Fruit fly (Drosophila melanogaster): ENCODE data around the gene mib2.

mib2 gene

DNA sequence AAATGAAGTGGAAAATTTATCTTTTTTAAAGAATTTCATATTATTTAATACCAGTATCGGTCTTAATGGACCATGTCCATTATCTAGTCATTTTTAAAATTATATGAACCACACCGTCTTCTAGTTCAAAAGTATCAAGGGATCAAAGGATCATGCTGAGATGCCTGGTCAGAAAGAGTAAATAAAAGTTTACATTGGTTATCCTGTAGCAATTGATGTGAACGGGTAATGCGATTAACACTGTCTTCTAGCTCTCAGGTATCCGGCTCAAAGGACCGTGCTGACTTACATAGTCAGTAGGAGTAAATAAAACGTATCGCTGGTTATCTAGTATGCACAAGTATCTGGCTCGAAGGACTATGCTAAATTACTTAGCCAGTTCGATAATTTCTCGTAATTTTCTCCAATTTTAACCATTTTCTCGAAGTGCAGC is 15.1 kb upstream of the mib2 start (continued):
- no peak for TF ChIP-seq Eip75B (GFP tag; optimal IDR thresholded peaks at IDR 0.05)
- no peak for TF ChIP-seq CG16779 (tag; optimal IDR thresholded peaks at IDR 0.05)
- no peak for TF ChIP-seq vri (GFP tag; optimal IDR thresholded peaks at IDR 0.05)
- TF ChIP-seq Blimp-1 (GFP tag; optimal IDR thresholded peaks at IDR 0.05), result no peak
- TF ChIP-seq CG3032 (tag; optimal IDR thresholded peaks at IDR 0.05), result peak; percentile 5
- no peak for TF ChIP-seq CG6163 (GFP tag; IDR thresholded peaks at IDR 0.05)
- no peak for TF ChIP-seq CG3919 (GFP tag; optimal IDR thresholded peaks at IDR 0.05)
- TF ChIP-seq esn (GFP tag; optimal IDR thresholded peaks at IDR 0.05), result peak; percentile 21
- no peak for TF ChIP-seq CG6854 (GFP tag; optimal IDR thresholded peaks at IDR 0.05)
- TF ChIP-seq CG4318 (GFP tag; optimal IDR thresholded peaks at IDR 0.05), result no peak
- no peak for TF ChIP-seq Sox15 (GFP tag; optimal IDR thresholded peaks at IDR 0.05)
- no peak for TF ChIP-seq spab (GFP tag; optimal IDR thresholded peaks at IDR 0.05)
- TF ChIP-seq CG34406 (GFP tag; optimal IDR thresholded peaks at IDR 0.05), result no peak
- peak; percentile 30 for TF ChIP-seq CG10631 (GFP tag; optimal IDR thresholded peaks at IDR 0.05)
- TF ChIP-seq fkh (GFP tag; optimal IDR thresholded peaks at IDR 0.05), result no peak
- no peak for TF ChIP-seq Lpt (GFP tag; optimal IDR thresholded peaks at IDR 0.05)
- TF ChIP-seq CG15336 (GFP tag; IDR thresholded peaks at IDR 0.05), result no peak
- TF ChIP-seq Hr38 (GFP tag; optimal IDR thresholded peaks at IDR 0.05), result no peak
- TF ChIP-seq CG8319 (GFP tag; optimal IDR thresholded peaks at IDR 0.05), result no peak
- no peak for TF ChIP-seq ss (GFP tag; optimal IDR thresholded peaks at IDR 0.05)
- peak; percentile 62 for TF ChIP-seq svp (GFP tag)
- no peak for TF ChIP-seq Ets96B (tag; optimal IDR thresholded peaks at IDR 0.05)
- no peak for TF ChIP-seq CG1621 (tag; optimal IDR thresholded peaks at IDR 0.05)
- TF ChIP-seq fd59A (GFP tag; optimal IDR thresholded peaks at IDR 0.05), result no peak
- TF ChIP-seq salr (GFP tag; optimal IDR thresholded peaks at IDR 0.05), result peak in 1 of 2 experiments; percentile 1
- TF ChIP-seq pdm3 (GFP tag; optimal IDR thresholded peaks at IDR 0.05), result no peak
- TF ChIP-seq CG32006 (GFP tag; optimal IDR thresholded peaks at IDR 0.05), result peak; percentile 45
- TF ChIP-seq Sox14 (GFP tag; optimal IDR thresholded peaks at IDR 0.05), result no peak
- no peak for TF ChIP-seq CG7368 (GFP tag; optimal IDR thresholded peaks at IDR 0.05)
- TF ChIP-seq fd85E (GFP tag; optimal IDR thresholded peaks at IDR 0.05), result no peak
- TF ChIP-seq CG9139 (GFP tag; optimal IDR thresholded peaks at IDR 0.05), result no peak
- TF ChIP-seq achi (GFP tag; optimal IDR thresholded peaks at IDR 0.05), result no peak
- TF ChIP-seq eg (GFP tag; IDR thresholded peaks at IDR 0.05), result no peak

DNA sequence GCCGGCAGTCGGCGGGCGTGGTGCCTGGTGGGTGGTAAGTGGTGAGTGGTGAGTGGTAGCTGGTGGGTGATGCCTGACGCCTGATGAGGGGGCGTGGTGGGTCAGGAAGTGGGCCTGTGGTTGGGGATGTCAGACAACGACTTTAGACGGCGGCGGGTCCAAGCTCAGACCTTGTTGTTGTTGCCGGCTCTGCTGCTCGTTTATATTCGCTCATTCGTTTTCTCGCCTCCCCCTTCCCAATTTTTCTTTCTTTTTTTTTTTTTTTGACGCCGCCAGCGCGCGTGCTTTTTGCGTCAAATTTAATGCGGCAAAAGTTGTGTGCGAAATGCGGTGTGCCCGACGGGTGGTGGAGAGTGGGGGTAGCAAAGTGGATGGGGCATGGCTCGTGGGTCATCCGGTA is 14.6 kb upstream of the mib2 start:
- no peak for TF ChIP-seq vri (GFP tag; optimal IDR thresholded peaks at IDR 0.05)
- TF ChIP-seq Sox102F (GFP tag; optimal IDR thresholded peaks at IDR 0.05), result no peak
- TF ChIP-seq Hr4 (GFP tag; optimal IDR thresholded peaks at IDR 0.05), result no peak
- TF ChIP-seq fkh (GFP tag; optimal IDR thresholded peaks at IDR 0.05), result no peak
- no peak for TF ChIP-seq spab (GFP tag; optimal IDR thresholded peaks at IDR 0.05)
- TF ChIP-seq CG11762 (GFP tag; optimal IDR thresholded peaks at IDR 0.05; ENCODE audit: insufficient read depth), result no peak
- TF ChIP-seq dac (GFP tag; optimal IDR thresholded peaks at IDR 0.05), result no peak
- no peak for TF ChIP-seq CG6854 (GFP tag; optimal IDR thresholded peaks at IDR 0.05)
- TF ChIP-seq CG6163 (GFP tag; IDR thresholded peaks at IDR 0.05), result no peak
- TF ChIP-seq CG32006 (GFP tag; optimal IDR thresholded peaks at IDR 0.05), result no peak

DNA sequence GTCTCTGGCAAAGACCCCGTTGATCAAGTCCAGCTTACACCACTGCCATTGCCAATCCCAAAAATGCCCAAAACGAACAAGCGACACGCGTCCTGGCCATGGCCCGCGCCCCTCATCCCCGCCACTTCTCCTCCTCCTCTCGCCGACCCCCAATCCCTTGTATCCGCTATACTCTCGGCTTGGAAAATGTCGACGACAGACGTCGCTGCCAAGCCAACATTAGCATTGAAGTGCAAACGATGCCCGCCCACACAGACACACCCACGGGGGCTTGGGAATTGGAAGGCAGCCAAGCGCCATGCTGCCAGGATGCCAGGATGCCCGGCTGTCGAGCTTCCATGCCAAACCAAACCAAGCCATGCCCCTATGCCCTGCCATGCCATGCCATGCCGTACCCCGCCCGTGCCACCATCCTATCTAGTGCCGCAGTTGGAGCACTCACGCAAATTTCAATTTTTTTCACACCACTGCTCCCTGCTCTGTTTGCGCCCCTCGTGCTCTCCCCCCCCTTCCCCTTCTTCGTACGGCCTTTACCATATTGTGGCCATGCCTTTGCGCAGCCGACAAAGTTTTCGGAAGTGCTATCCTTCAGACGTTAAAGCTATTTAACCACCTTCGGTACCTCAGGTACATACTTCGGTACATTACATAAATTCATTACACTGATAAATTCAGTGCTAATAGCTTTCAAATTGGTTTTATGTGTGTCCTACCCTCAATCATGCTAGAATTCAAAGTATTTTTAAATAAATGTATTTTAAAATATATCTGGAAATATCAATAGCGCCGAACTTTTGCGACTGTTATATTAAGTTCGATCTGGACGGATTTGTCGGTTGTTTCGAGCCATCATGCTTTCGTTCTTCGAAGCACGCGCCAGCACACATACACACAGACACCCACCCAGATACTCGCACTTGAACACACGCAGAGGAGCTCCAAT is 12.7 kb upstream of the mib2 start:
- TF ChIP-seq CG8119 (GFP tag; IDR thresholded peaks at IDR 0.05), result peak; percentile 89
- TF ChIP-seq CG31627 (GFP tag; optimal IDR thresholded peaks at IDR 0.05), result peak; percentile 72
- TF ChIP-seq CG11294 (GFP tag; IDR thresholded peaks at IDR 0.05), result no peak; the same call in 1 of the 2 replicates
- TF ChIP-seq dsx (GFP tag; optimal IDR thresholded peaks at IDR 0.05; ENCODE audit: poor library complexity, severe bottlenecking), result peak; percentile 84
- TF ChIP-seq fkh (GFP tag; optimal IDR thresholded peaks at IDR 0.05), result peak; percentile 29
- TF ChIP-seq esn (GFP tag; optimal IDR thresholded peaks at IDR 0.05), result peak; percentile 88
- TF ChIP-seq lz (GFP tag; optimal IDR thresholded peaks at IDR 0.05), result peak; percentile 82
- TF ChIP-seq CG8319 (GFP tag; optimal IDR thresholded peaks at IDR 0.05), result peak; percentile 56
- TF ChIP-seq eg (GFP tag; IDR thresholded peaks at IDR 0.05), result peak; percentile 53; the same call in 2 of the 3 replicates
- TF ChIP-seq CG10669 (GFP tag; optimal IDR thresholded peaks at IDR 0.05), result peak; percentile 84
- TF ChIP-seq CG3032 (tag; optimal IDR thresholded peaks at IDR 0.05), result peak; percentile 90
- peak; percentile 85 for TF ChIP-seq Sox102F (GFP tag; optimal IDR thresholded peaks at IDR 0.05)
- peak; percentile 72 for TF ChIP-seq net (GFP tag; optimal IDR thresholded peaks at IDR 0.05)
- peak; percentile 84 for TF ChIP-seq CG15336 (GFP tag; IDR thresholded peaks at IDR 0.05)
- peak; percentile 97 for TF ChIP-seq Eip78C (GFP tag)
- TF ChIP-seq Ets96B (tag; optimal IDR thresholded peaks at IDR 0.05), result peak; percentile 90
- peak; percentile 80 for TF ChIP-seq CG34406 (GFP tag; optimal IDR thresholded peaks at IDR 0.05)
- peak; percentile 84 for TF ChIP-seq Met (GFP tag; optimal IDR thresholded peaks at IDR 0.05)
